Worm (Caenorhabditis elegans) whole organism, L4 larva: Measurements from ENCODE around the gene C13F10.8.
A peak's percentile ranks its signal among the peaks of the same experiment; 100 is the strongest.

ENCODE experiments used
- D1046.2 ChIP-seq: fragments of 200-800 bp; sonication (Bioruptor generic); IDR thresholded peaks from 2 replicates; pipeline ENCODE4 v1.3.6; 2022; ENCODE audit warnings: missing genetic modification characterization, missing compliant biosample characterization
- F37D6.2 ChIP-seq: sonication (generic microtip); optimal IDR thresholded peaks from 2 replicates; lab custom pipeline; 2016; ENCODE audit warnings: mild to moderate bottlenecking, missing genetic modification characterization, missing compliant biosample characterization
- T20F7.1 ChIP-seq: fragments of 200-800 bp; sonication (Bioruptor generic); optimal IDR thresholded peaks from 2 replicates; lab custom pipeline; 2018; ENCODE audit warnings: mild to moderate bottlenecking, missing genetic modification characterization, missing compliant biosample characterization
- Y5F2A.4 ChIP-seq: fragments of 200-800 bp; sonication (Bioruptor generic); optimal IDR thresholded peaks from 2 replicates; lab custom pipeline; 2018; ENCODE audit warnings: mild to moderate bottlenecking, missing genetic modification characterization, missing compliant biosample characterization
- aha-1 ChIP-seq: fragments of 150-350 bp; peaks from one replicate; lab custom pipeline; 2014; ENCODE audit warnings: missing biosample characterization, missing genetic modification characterization
- aly-2 ChIP-seq: sonication (generic microtip); optimal IDR thresholded peaks from 2 replicates; lab custom pipeline; 2018; ENCODE audit warnings: missing biosample characterization, missing genetic modification characterization
- ceh-62 ChIP-seq: sonication (generic microtip); optimal IDR thresholded peaks from 2 replicates; lab custom pipeline; 2017; ENCODE audit warnings: missing biosample characterization, missing genetic modification characterization
- ces-1 ChIP-seq: fragments of 150-350 bp; sonication (generic microtip); optimal IDR thresholded peaks from 4 replicates; lab custom pipeline; 2014; ENCODE audit warnings: missing biosample characterization, missing genetic modification reagents, missing genetic modification characterization
- daf-16 ChIP-seq, 3 experiments: sonication (generic microtip); optimal IDR thresholded peaks; 2 replicates each; lab custom pipeline; 2016 to 2017; ENCODE audit warnings: missing genetic modification characterization in 3 of 3, missing genetic modification reagents in 3 of 3, mild to moderate bottlenecking in 2 of 3, missing compliant biosample characterization in 2 of 3, missing biosample characterization in 1 of 3, moderate library complexity in 1 of 3
- daf-19 ChIP-seq: fragments of 200-800 bp; sonication (Bioruptor generic); conservative IDR thresholded peaks from 2 replicates; pipeline ENCODE4 v1.3.6; 2022; ENCODE audit warnings: missing genetic modification characterization, missing compliant biosample characterization
- daf-8 ChIP-seq: fragments of 200-800 bp; sonication (Bioruptor generic); IDR thresholded peaks from 2 replicates; pipeline ENCODE4 v1.3.6; 2022; ENCODE audit warnings: missing genetic modification characterization, missing compliant biosample characterization
- dmd-6 ChIP-seq: fragments of 200-800 bp; sonication (Bioruptor generic); IDR thresholded peaks from 2 replicates; pipeline ENCODE4 v1.3.6; 2022; ENCODE audit warnings: missing genetic modification reagents, missing genetic modification characterization, missing compliant biosample characterization
- dpl-1 ChIP-seq: fragments of 150-350 bp; optimal IDR thresholded peaks from 2 replicates; lab custom pipeline; 2014; ENCODE audit warnings: missing biosample characterization, missing genetic modification reagents, missing genetic modification characterization
- dve-1 ChIP-seq: sonication (generic microtip); optimal IDR thresholded peaks from 2 replicates; lab custom pipeline; 2017; ENCODE audit warnings: antibody characterized with exemption, mild to moderate bottlenecking, missing genetic modification characterization, missing compliant biosample characterization; ENCODE audit not compliant: insufficient read depth
- egl-27 ChIP-seq: sonication (generic microtip); optimal IDR thresholded peaks from 3 replicates; lab custom pipeline; 2017; ENCODE audit warnings: missing biosample characterization, missing genetic modification reagents, missing genetic modification characterization
- egl-43 ChIP-seq: fragments of 200-800 bp; sonication (Bioruptor generic); IDR thresholded peaks from 2 replicates; pipeline ENCODE4 v1.3.6; 2022; ENCODE audit warnings: missing genetic modification reagents, missing genetic modification characterization, missing compliant biosample characterization
- hlh-11 ChIP-seq: fragments of 200-800 bp; sonication (Bioruptor generic); optimal IDR thresholded peaks from 2 replicates; lab custom pipeline; 2018; ENCODE audit warnings: mild to moderate bottlenecking, missing genetic modification characterization, missing compliant biosample characterization
- hlh-30 ChIP-seq: sonication (generic microtip); optimal IDR thresholded peaks from 2 replicates; lab custom pipeline; 2017; ENCODE audit warnings: antibody characterized with exemption, mild to moderate bottlenecking, missing genetic modification characterization, missing compliant biosample characterization; ENCODE audit not compliant: insufficient read depth
- lin-1 ChIP-seq: fragments of 200-800 bp; sonication (Bioruptor generic); IDR thresholded peaks from 2 replicates; pipeline ENCODE4 v1.3.6; 2022; ENCODE audit warnings: missing genetic modification reagents, missing genetic modification characterization, missing compliant biosample characterization
- lin-38 ChIP-seq: fragments of 200-800 bp; sonication (Bioruptor generic); IDR thresholded peaks from 2 replicates; pipeline ENCODE4 v1.3.6; 2022; ENCODE audit warnings: missing genetic modification reagents, missing genetic modification characterization, missing compliant biosample characterization
- madf-5 ChIP-seq, 2 experiments: fragments of 200-800 bp; sonication (Bioruptor generic); IDR thresholded peaks; 2 replicates each; pipeline ENCODE4 v1.3.6; 2022; ENCODE audit warnings: missing compliant biosample characterization in 2 of 2, missing genetic modification characterization in 2 of 2
- mep-1 ChIP-seq: fragments of 150-350 bp; sonication (generic microtip); optimal IDR thresholded peaks from 3 replicates; lab custom pipeline; 2014; ENCODE audit warnings: missing biosample characterization, missing genetic modification characterization
- mes-2 ChIP-seq: sonication (generic microtip); optimal IDR thresholded peaks from 2 replicates; lab custom pipeline; 2016; ENCODE audit warnings: missing genotype, mild to moderate bottlenecking, missing genetic modification characterization, missing compliant biosample characterization; ENCODE audit not compliant: poor library complexity, severe bottlenecking
- mxl-2 ChIP-seq: fragments of 200-800 bp; sonication (Bioruptor generic); conservative IDR thresholded peaks from 2 replicates; pipeline ENCODE4 v1.3.6; 2022; ENCODE audit warnings: missing genetic modification reagents, missing genetic modification characterization, missing compliant biosample characterization
- mxl-3 ChIP-seq: fragments of 200-800 bp; sonication (Bioruptor generic); optimal IDR thresholded peaks from 2 replicates; lab custom pipeline; 2018; ENCODE audit warnings: mild to moderate bottlenecking, missing genetic modification characterization, missing compliant biosample characterization
- nhr-102 ChIP-seq: sonication (generic microtip); optimal IDR thresholded peaks from 2 replicates; lab custom pipeline; 2016; ENCODE audit warnings: mild to moderate bottlenecking, missing genetic modification characterization, moderate library complexity, missing compliant biosample characterization
- nhr-237 ChIP-seq: sonication (generic microtip); optimal IDR thresholded peaks from 2 replicates; lab custom pipeline; 2017; ENCODE audit warnings: missing biosample characterization, missing genetic modification characterization
- nhr-28 ChIP-seq: fragments of 150-350 bp; optimal IDR thresholded peaks from 2 replicates; lab custom pipeline; 2014; ENCODE audit warnings: missing biosample characterization, missing genetic modification characterization
- nhr-42 ChIP-seq: fragments of 200-800 bp; sonication (Bioruptor generic); IDR thresholded peaks from 2 replicates; pipeline ENCODE4 v1.3.6; 2022; ENCODE audit warnings: missing genetic modification characterization, missing compliant biosample characterization
- nhr-76 ChIP-seq: fragments of 150-350 bp; optimal IDR thresholded peaks from 2 replicates; lab custom pipeline; 2014; ENCODE audit warnings: missing biosample characterization, missing genetic modification characterization
- nhr-77 ChIP-seq: fragments of 150-350 bp; optimal IDR thresholded peaks from 2 replicates; lab custom pipeline; 2014; ENCODE audit warnings: missing biosample characterization, missing genetic modification characterization
- pqm-1 ChIP-seq: sonication (generic microtip); optimal IDR thresholded peaks from 2 replicates; lab custom pipeline; 2017; ENCODE audit warnings: missing biosample characterization, missing genetic modification characterization
- unc-39 ChIP-seq: sonication (generic microtip); optimal IDR thresholded peaks from 2 replicates; lab custom pipeline; 2017; ENCODE audit warnings: missing biosample characterization, missing genetic modification characterization

Gene C13F10.8

ce11 chrV:7193562-7193961 lies 27.3 kb downstream of the C13F10.8 start, which contains the start of gene F09G2.8 (continued):
- TF ChIP-seq Y5F2A.4 (GFP tag; lab: Kevin White, UChicago): no peak
- TF ChIP-seq unc-39 (tag; lab: Kevin White, UChicago): no peak

- TF ChIP-seq mxl-2 (no peak), ces-1 (no peak), ceh-62 (tag; lab: Kevin White, UChicago) (no peak), egl-27 (tag; lab: Kevin White, UChicago) (no peak), T20F7.1 (GFP tag; lab: Kevin White, UChicago) (no peak), daf-16 (GFP tag; optimal IDR thresholded peaks at IDR 0.05; lab: Kevin White, UChicago) (peak in 1 of 2 experiments; percentile 4), daf-16 (tag; optimal IDR thresholded peaks at IDR 0.05; lab: Kevin White, UChicago) (peak; percentile 32), dmd-6 (GFP tag; lab: Robert Waterston, UW) (peak; percentile 60), F37D6.2 (tag; lab: Kevin White, UChicago) (no peak), egl-43 (GFP tag; lab: Robert Waterston, UW) (no peak)
These were observed 33.5 kb downstream of the C13F10.8 start for ce11 chrV:7187295-7187694.

ce11 chrV:7186599-7186998 lies 34.2 kb downstream of the C13F10.8 start:
- TF ChIP-seq nhr-28 (tag; lab: Kevin White, UChicago) (peak; percentile 75), nhr-77 (tag; lab: Kevin White, UChicago) (peak; percentile 49), dmd-6 (GFP tag; lab: Robert Waterston, UW) (peak; percentile 69), dve-1 (peak; percentile 25), madf-5 (GFP tag; IDR thresholded peaks at IDR 0.05; lab: Robert Waterston, UW) (no peak), mxl-3 (GFP tag; lab: Kevin White, UChicago) (no peak), pqm-1 (tag; lab: Kevin White, UChicago) (peak; percentile 69), hlh-11 (tag; lab: Kevin White, UChicago) (peak; percentile 52), lin-1 (GFP tag; lab: Robert Waterston, UW) (peak; percentile 75; the same call in 1 of the 2 replicates), daf-16 (GFP tag; optimal IDR thresholded peaks at IDR 0.05; lab: Kevin White, UChicago) (no peak), daf-16 (tag; optimal IDR thresholded peaks at IDR 0.05; lab: Kevin White, UChicago) (peak; percentile 37)
- TF ChIP-seq, all 104 proteins: peak for 8

ce11 chrV:7184549-7184948 lies 36.3 kb downstream of the C13F10.8 start, which contains the start of gene pitr-5:
Gene pitr-5 (plus strand): TSS chrV:7184849.
- TF ChIP-seq lin-38 (no peak), nhr-237 (tag; lab: Kevin White, UChicago) (no peak), hlh-30 (tag; lab: Kevin White, UChicago) (no peak), daf-8 (GFP tag; lab: Robert Waterston, UW) (no peak), madf-5 (GFP tag; IDR thresholded peaks at IDR 0.05; lab: Robert Waterston, UW) (no peak), aly-2 (tag; lab: Kevin White, UChicago) (no peak)

- TF ChIP-seq dpl-1 (GFP tag; lab: Kevin White, UChicago): peak; percentile 1
- no peak for TF ChIP-seq daf-19 (GFP tag; lab: Robert Waterston, UW)
- peak; percentile 47 for TF ChIP-seq mes-2
- no peak for TF ChIP-seq mep-1 (tag; lab: Kevin White, UChicago)
- peak; percentile 72 for TF ChIP-seq aha-1 (tag; lab: Kevin White, UChicago)
- no peak for TF ChIP-seq D1046.2
- no peak for TF ChIP-seq nhr-76
- TF ChIP-seq nhr-28 (tag; lab: Kevin White, UChicago): no peak
- no peak for TF ChIP-seq nhr-42 (GFP tag; lab: Robert Waterston, UW)
- TF ChIP-seq nhr-102 (tag; lab: Kevin White, UChicago): no peak
These were observed 42.0 kb downstream of the C13F10.8 start, which contains the start of gene cpsf-2 for ce11 chrV:7178843-7179242. Gene cpsf-2 (plus strand): TSS chrV:7179172.
